Worm (Caenorhabditis elegans) whole organism, L2 larva: ENCODE data around the gene H14E04.2.

Experiments
- aly-2 ChIP-seq: fragments of 150-350 bp; optimal IDR thresholded peaks from 2 replicates; lab custom pipeline; 2014; ENCODE audit warnings: missing biosample characterization, missing genetic modification characterization
- mdl-1 ChIP-seq, 2 experiments: fragments of 150-350 bp in 1 of 2; sonication (generic microtip) in 1 of 2; optimal IDR thresholded peaks; 2 replicates each; lab custom pipeline; 2017; ENCODE audit warnings: missing biosample characterization in 2 of 2, missing genetic modification characterization in 2 of 2
- nhr-10 ChIP-seq: sonication (generic microtip); optimal IDR thresholded peaks from 2 replicates; lab custom pipeline; 2017; ENCODE audit warnings: missing biosample characterization, missing genetic modification characterization
- nhr-12 ChIP-seq: fragments of 150-350 bp; optimal IDR thresholded peaks from 2 replicates; lab custom pipeline; 2014; ENCODE audit warnings: missing biosample characterization, missing genetic modification characterization
- skn-1 ChIP-seq: sonication (generic microtip); optimal IDR thresholded peaks from 2 replicates; lab custom pipeline; 2017; ENCODE audit warnings: missing biosample characterization, missing genetic modification characterization

DNA sequence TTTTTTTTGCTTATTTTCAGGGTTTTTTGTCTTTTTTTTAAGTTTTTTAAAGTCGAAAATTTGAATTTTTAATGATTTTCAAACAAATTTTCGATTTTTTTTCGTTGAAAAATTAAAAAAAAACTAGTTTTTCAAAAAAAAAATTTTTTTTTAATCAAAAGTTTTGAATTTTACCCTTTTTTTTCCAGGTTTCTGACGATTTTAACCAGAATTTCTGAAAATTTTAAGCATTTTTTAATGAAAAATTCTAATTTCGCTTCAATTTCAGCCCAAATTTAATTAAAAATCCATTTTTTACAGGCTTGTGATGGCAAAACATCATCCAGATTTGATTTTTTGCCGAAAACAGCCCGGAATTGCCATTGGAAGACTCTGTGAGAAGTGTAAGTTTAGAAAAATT, 32.7 kb upstream of the H14E04.2 start, which contains the start of gene phf-5:
- TF ChIP-seq skn-1: no peak
- no peak for TF ChIP-seq aly-2
- TF ChIP-seq mdl-1 (tag; optimal IDR thresholded peaks at IDR 0.05; lab: Kevin White, UChicago): no peak
- TF ChIP-seq nhr-12 (tag; lab: Kevin White, UChicago): no peak
- no peak for TF ChIP-seq nhr-10 (tag; lab: Kevin White, UChicago)
